Worm (Caenorhabditis elegans): ENCODE data around the gene srg-27.

- TF ChIP-seq scrt-1 (GFP tag; IDR thresholded peaks at IDR 0.05) (no peak), ceh-13 (GFP tag; optimal IDR thresholded peaks at IDR 0.05) (no peak), aly-1 (tag; optimal IDR thresholded peaks at IDR 0.05) (no peak), ama-1 (optimal IDR thresholded peaks at IDR 0.05) (no peak), ceh-36 (tag; optimal IDR thresholded peaks at IDR 0.05) (no peak), F13C5.2 (tag; optimal IDR thresholded peaks at IDR 0.05) (no peak), tbx-11 (GFP tag; IDR thresholded peaks at IDR 0.05) (no peak), tbx-37 (GFP tag; conservative IDR thresholded peaks at IDR 0.05) (no peak), pes-1 (GFP tag; IDR thresholded peaks at IDR 0.05) (no peak)
These were observed 38.4 kb upstream of the srg-27 start for ce11 chrV:5301226-5301625.
